Fruit fly (Drosophila melanogaster): ENCODE results near the gene dind.

The dind gene

DNA sequence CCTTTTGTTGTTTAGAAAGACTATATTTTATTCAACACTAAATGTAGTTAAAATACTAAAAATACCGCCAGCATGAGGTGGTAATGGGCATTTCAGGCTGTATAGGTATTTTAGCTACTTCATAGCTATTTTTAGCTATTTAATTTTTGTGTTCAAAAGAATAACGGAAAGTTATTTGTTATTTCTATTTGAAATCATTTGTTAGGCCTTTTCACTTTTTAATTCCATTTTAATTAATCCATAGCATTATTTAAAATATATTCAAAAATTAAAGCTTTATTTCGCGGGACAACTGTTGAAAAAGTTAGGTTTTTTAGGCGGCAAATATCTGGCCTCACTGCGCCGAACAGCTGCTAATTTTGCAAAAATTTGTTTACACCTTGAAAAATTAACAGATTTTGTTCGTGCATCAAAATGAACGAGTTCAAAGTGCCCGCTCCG, at the start of gene dind, which contains the start of gene CG7706:
TSS of gene dind (minus strand) at position 40 of the 441 bp plus-strand sequence.
TSS of gene CG7706 (plus strand) at position 319 of the 441 bp plus-strand sequence.
- TF ChIP-seq pad (GFP tag; optimal IDR thresholded peaks at IDR 0.05) (no peak), CG12768 (GFP tag; optimal IDR thresholded peaks at IDR 0.05) (no peak), kay (GFP tag; ENCODE audit: borderline replicate concordance) (no peak), cic (GFP tag; optimal IDR thresholded peaks at IDR 0.05) (no peak), Hr96 (GFP tag; optimal IDR thresholded peaks at IDR 0.05) (no peak), toe (GFP tag; optimal IDR thresholded peaks at IDR 0.05) (peak; percentile 12), ovo (GFP tag; optimal IDR thresholded peaks at IDR 0.05) (no peak), CG14711 (tag; optimal IDR thresholded peaks at IDR 0.05) (no peak), Mnt (GFP tag; optimal IDR thresholded peaks at IDR 0.05) (peak; percentile 2), CG11617 (GFP tag; optimal IDR thresholded peaks at IDR 0.05) (no peak), CG33017 (tag; optimal IDR thresholded peaks at IDR 0.05) (no peak), tj (GFP tag; optimal IDR thresholded peaks at IDR 0.05) (no peak), CG7045 (GFP tag; optimal IDR thresholded peaks at IDR 0.05) (no peak), Clk (GFP tag; optimal IDR thresholded peaks at IDR 0.05) (no peak), bab1 (GFP tag; optimal IDR thresholded peaks at IDR 0.05) (no peak), CG5204 (GFP tag; optimal IDR thresholded peaks at IDR 0.05) (no peak), CG1620 (GFP tag; optimal IDR thresholded peaks at IDR 0.05) (no peak), Crg-1 (GFP tag; optimal IDR thresholded peaks at IDR 0.05) (no peak), CG7101 (tag; optimal IDR thresholded peaks at IDR 0.05) (peak; percentile 6), cnc (optimal IDR thresholded peaks at IDR 0.05) (no peak)

DNA sequence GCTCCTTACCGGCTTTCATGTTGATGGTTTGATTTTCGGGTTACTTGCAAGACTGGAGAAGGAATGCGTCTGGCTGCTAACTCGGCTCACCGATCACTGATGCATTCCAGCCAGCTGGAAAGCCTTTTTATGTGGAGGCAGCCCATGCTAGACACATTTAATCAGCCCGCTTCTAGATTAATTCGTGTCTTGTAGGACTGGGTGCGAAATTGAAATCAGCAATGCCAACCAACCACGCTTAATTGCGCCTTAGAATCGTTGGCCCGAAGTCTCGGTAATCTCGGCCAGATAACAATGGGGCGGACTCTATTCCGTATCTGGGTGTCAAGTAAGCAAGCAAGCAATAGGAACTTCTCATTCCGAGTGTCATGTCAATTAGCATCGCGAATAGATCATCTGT, 49.0 kb upstream of the dind start, which contains the start of gene CG7714:
TSS of gene CG7714 (minus strand) at position 101 of the 400 bp plus-strand sequence.
- TF ChIP-seq tj (GFP tag; optimal IDR thresholded peaks at IDR 0.05) (no peak), CG14711 (tag; optimal IDR thresholded peaks at IDR 0.05) (no peak), cnc (optimal IDR thresholded peaks at IDR 0.05) (no peak), CG7101 (tag; optimal IDR thresholded peaks at IDR 0.05) (no peak), bab1 (GFP tag; optimal IDR thresholded peaks at IDR 0.05) (no peak), Crg-1 (GFP tag; optimal IDR thresholded peaks at IDR 0.05) (no peak), kay (GFP tag; ENCODE audit: borderline replicate concordance) (no peak), CG11617 (GFP tag; optimal IDR thresholded peaks at IDR 0.05) (no peak)

DNA sequence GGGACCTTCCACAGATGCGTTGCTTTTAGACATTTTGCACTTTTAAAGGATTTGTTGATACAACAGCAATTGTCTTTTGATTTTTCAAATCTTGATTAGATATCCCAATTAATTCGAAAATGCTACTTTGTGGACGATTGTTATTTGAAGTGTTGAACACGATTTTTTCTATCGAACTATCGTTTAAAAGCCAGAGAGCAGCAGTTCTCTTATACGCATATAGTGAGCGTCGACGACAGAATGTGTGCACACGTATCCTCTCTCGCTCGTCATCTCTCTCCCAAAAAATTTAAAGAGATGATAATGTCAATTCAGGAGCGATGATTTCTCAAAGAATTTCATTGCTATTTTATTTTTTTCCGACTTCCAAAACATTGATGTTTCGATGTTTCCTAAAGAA, 45.2 kb upstream of the dind start, which contains the start of gene CG34283:
TSS of gene CG34283 (minus strand) at position 101 of the 400 bp plus-strand sequence.
- TF ChIP-seq CG33017 (tag; optimal IDR thresholded peaks at IDR 0.05): no peak
- no peak for TF ChIP-seq bab1 (GFP tag; optimal IDR thresholded peaks at IDR 0.05)
- no peak for TF ChIP-seq Mnt (GFP tag; optimal IDR thresholded peaks at IDR 0.05)
- TF ChIP-seq ovo (GFP tag; optimal IDR thresholded peaks at IDR 0.05): no peak
- TF ChIP-seq toe (GFP tag; optimal IDR thresholded peaks at IDR 0.05): no peak
- TF ChIP-seq Hr96 (GFP tag; optimal IDR thresholded peaks at IDR 0.05): no peak
- TF ChIP-seq CG7101 (tag; optimal IDR thresholded peaks at IDR 0.05): no peak

DNA sequence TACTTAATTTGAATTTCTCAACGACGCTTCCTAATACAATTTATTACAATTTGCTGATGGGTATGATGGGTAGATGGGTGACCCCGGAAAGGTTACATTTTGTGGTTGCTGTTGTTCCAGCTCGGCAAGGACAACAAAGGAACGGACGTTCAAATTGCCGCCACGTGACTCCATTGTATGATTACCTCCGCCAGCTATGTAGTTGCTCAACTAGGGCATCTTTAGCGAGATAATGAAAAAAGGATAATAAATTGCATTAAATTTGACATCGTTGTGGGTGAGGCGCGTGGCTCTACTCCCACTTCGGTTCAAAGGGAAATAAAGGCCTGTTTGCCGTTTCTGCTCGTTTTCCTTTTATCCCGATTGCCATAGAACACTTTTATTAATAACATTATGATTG, 44.0 kb upstream of the dind start:
- no peak for TF ChIP-seq CG7045 (GFP tag; optimal IDR thresholded peaks at IDR 0.05)
- TF ChIP-seq CG1620 (GFP tag; optimal IDR thresholded peaks at IDR 0.05): no peak
- TF ChIP-seq CG12768 (GFP tag; optimal IDR thresholded peaks at IDR 0.05): no peak
- no peak for TF ChIP-seq cnc (optimal IDR thresholded peaks at IDR 0.05)
- no peak for TF ChIP-seq Hr96 (GFP tag; optimal IDR thresholded peaks at IDR 0.05)
- TF ChIP-seq CG5204 (GFP tag; optimal IDR thresholded peaks at IDR 0.05): no peak
- no peak for TF ChIP-seq cic (GFP tag; optimal IDR thresholded peaks at IDR 0.05)

DNA sequence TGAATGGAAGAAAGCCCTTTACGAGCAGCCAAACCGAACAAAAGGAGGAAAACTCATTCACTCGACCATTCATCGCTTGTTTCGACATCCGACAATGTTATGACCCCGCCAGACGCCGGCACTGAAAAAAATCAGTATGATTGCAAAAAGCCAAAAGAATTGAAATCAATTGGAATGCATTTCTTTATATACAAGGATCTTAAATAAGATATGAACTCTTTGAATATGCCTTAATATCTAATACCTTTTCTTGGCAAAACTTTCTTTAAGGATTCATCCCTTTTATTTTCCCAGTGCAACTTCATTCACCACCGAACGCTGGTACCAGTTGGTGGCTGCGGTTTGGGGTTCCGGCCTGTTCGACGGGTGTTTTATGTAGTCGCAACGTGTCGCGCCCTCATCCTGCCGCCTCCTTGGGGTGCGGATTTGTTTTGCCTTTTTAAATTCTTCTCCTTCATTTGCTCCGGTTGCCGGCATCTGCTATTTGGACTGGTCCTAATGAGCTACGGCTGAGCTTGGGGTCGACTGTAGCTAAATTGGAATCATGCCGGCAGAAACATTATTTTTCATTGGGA, 42.5 kb upstream of the dind start:
- TF ChIP-seq CG12768 (GFP tag; optimal IDR thresholded peaks at IDR 0.05) (peak; percentile 17), CG33017 (tag; optimal IDR thresholded peaks at IDR 0.05) (peak; percentile 36), Hr96 (GFP tag; optimal IDR thresholded peaks at IDR 0.05) (peak; percentile 37), CG7101 (tag; optimal IDR thresholded peaks at IDR 0.05) (peak; percentile 10), tj (GFP tag; optimal IDR thresholded peaks at IDR 0.05) (no peak), ovo (GFP tag; optimal IDR thresholded peaks at IDR 0.05) (no peak), pad (GFP tag; optimal IDR thresholded peaks at IDR 0.05) (no peak), CG7045 (GFP tag; optimal IDR thresholded peaks at IDR 0.05) (peak; percentile 26), toe (GFP tag; optimal IDR thresholded peaks at IDR 0.05) (peak; percentile 2), CG5204 (GFP tag; optimal IDR thresholded peaks at IDR 0.05) (peak; percentile 29), CG11617 (GFP tag; optimal IDR thresholded peaks at IDR 0.05) (no peak), kay (GFP tag; ENCODE audit: borderline replicate concordance) (no peak)

DNA sequence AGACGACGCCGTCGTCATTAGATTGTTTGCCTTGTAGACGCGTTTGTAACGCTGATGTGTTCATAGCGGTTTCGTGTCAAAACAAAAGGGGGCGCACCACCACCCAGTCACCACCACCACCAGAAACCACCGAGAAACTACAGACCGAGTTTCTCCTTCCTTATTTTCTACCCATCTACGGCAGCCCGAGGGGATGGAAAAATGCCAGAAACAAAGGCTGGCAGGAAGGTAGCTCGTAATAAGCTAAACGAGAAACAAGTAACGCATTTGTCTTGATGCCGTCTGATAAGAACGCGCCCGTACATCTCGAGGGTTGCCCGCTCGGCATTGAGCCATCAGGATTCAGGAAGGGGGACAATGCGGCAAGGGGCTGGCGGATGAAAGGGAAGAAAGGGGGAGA, 30.2 kb upstream of the dind start:
- TF ChIP-seq kay (GFP tag; ENCODE audit: borderline replicate concordance) (no peak), tj (GFP tag; optimal IDR thresholded peaks at IDR 0.05) (no peak), CG33017 (tag; optimal IDR thresholded peaks at IDR 0.05) (no peak), Mnt (GFP tag; optimal IDR thresholded peaks at IDR 0.05) (no peak), CG1620 (GFP tag; optimal IDR thresholded peaks at IDR 0.05) (no peak), CG11617 (GFP tag; optimal IDR thresholded peaks at IDR 0.05) (no peak), pad (GFP tag; optimal IDR thresholded peaks at IDR 0.05) (no peak), CG12768 (GFP tag; optimal IDR thresholded peaks at IDR 0.05) (no peak), Clk (GFP tag; optimal IDR thresholded peaks at IDR 0.05) (no peak), CG5204 (GFP tag; optimal IDR thresholded peaks at IDR 0.05) (no peak), cic (GFP tag; optimal IDR thresholded peaks at IDR 0.05) (no peak), CG7101 (tag; optimal IDR thresholded peaks at IDR 0.05) (no peak), bab1 (GFP tag; optimal IDR thresholded peaks at IDR 0.05) (no peak), toe (GFP tag; optimal IDR thresholded peaks at IDR 0.05) (no peak), CG14711 (tag; optimal IDR thresholded peaks at IDR 0.05) (no peak), Crg-1 (GFP tag; optimal IDR thresholded peaks at IDR 0.05) (no peak), cnc (optimal IDR thresholded peaks at IDR 0.05) (no peak), ovo (GFP tag; optimal IDR thresholded peaks at IDR 0.05) (no peak), Hr96 (GFP tag; optimal IDR thresholded peaks at IDR 0.05) (no peak)
